Fruit fly (Drosophila melanogaster) whole organism, embryonic: Measurements from ENCODE around the gene CG17239.

Experiments used
- BtbVII ChIP-seq: fragments of 200-800 bp; sonication (Bioruptor generic); optimal IDR thresholded peaks from 3 replicates; lab custom pipeline; 2017; ENCODE audit warnings: missing biosample characterization, mild to moderate bottlenecking, missing genetic modification characterization
- CG14014 ChIP-seq: fragments of 200-800 bp; sonication (Bioruptor generic); IDR thresholded peaks from 2 replicates; pipeline ENCODE4 v1.3.6; 2022; ENCODE audit warnings: missing biosample characterization, missing genetic modification characterization
- CG15696 ChIP-seq: fragments of 200-800 bp; sonication (Bioruptor generic); optimal IDR thresholded peaks from 2 replicates; lab custom pipeline; 2019; ENCODE audit warnings: missing biosample characterization, mild to moderate bottlenecking, missing genetic modification characterization, moderate library complexity
- CG17359 ChIP-seq: fragments of 200-800 bp; sonication (Bioruptor generic); optimal IDR thresholded peaks from 3 replicates; lab custom pipeline; 2018; ENCODE audit warnings: missing biosample characterization, mild to moderate bottlenecking, missing genetic modification characterization, moderate library complexity
- CG17361 ChIP-seq: fragments of 200-800 bp; sonication (Bioruptor generic); IDR thresholded peaks from 3 replicates; pipeline ENCODE4 v1.3.6; 2022; ENCODE audit warnings: missing biosample characterization, missing genetic modification characterization
- CG17802 ChIP-seq: fragments of 200-800 bp; sonication (Bioruptor generic); optimal IDR thresholded peaks from 2 replicates; lab custom pipeline; 2018; ENCODE audit warnings: missing biosample characterization, mild to moderate bottlenecking, missing genetic modification characterization, moderate library complexity
- CG2116 ChIP-seq: fragments of 200-800 bp; sonication (Bioruptor generic); optimal IDR thresholded peaks from 3 replicates; lab custom pipeline; 2018; ENCODE audit warnings: missing biosample characterization, mild to moderate bottlenecking, missing genetic modification characterization
- CG2129 ChIP-seq: fragments of 200-800 bp; sonication (Bioruptor generic); IDR thresholded peaks from 2 replicates; pipeline ENCODE4 v1.3.6; 2022; ENCODE audit warnings: missing biosample characterization, missing genetic modification characterization; ENCODE audit not compliant: partially characterized antibody
- CG2199 ChIP-seq: fragments of 200-800 bp; sonication (Bioruptor generic); IDR thresholded peaks from 3 replicates; pipeline ENCODE4 v1.3.6; 2022; ENCODE audit warnings: missing biosample characterization, missing genetic modification characterization
- CG5953 ChIP-seq: fragments of 200-800 bp; sonication (Bioruptor generic); IDR thresholded peaks from 2 replicates; pipeline ENCODE4 v1.3.6; 2022; ENCODE audit warnings: missing biosample characterization, missing genetic modification characterization
- CG6272 ChIP-seq: fragments of 200-800 bp; sonication (Bioruptor generic); IDR thresholded peaks from 2 replicates; pipeline ENCODE4 v1.3.6; 2022; ENCODE audit warnings: missing biosample characterization, missing genetic modification characterization
- CG7372 ChIP-seq: fragments of 200-800 bp; sonication (Bioruptor generic); IDR thresholded peaks from 2 replicates; pipeline ENCODE4 v1.3.6; 2022; ENCODE audit warnings: missing biosample characterization, missing genetic modification characterization
- CG7556 ChIP-seq: fragments of 200-800 bp; sonication (Bioruptor generic); optimal IDR thresholded peaks from 2 replicates; lab custom pipeline; 2017; ENCODE audit warnings: missing biosample characterization, mild to moderate bottlenecking, missing genetic modification characterization
- CG7786 ChIP-seq: fragments of 200-800 bp; sonication (Bioruptor generic); optimal IDR thresholded peaks from 2 replicates; lab custom pipeline; 2016; ENCODE audit warnings: missing biosample characterization, missing genetic modification characterization
- CG8388 ChIP-seq: fragments of 200-800 bp; sonication (Bioruptor generic); optimal IDR thresholded peaks from 2 replicates; lab custom pipeline; 2019; ENCODE audit warnings: missing biosample characterization, mild to moderate bottlenecking, missing genetic modification characterization, moderate library complexity
- CkIIα-i1 ChIP-seq: fragments of 200-800 bp; sonication (Bioruptor generic); IDR thresholded peaks from 2 replicates; pipeline ENCODE4 v1.3.6; 2022; ENCODE audit warnings: missing biosample characterization, missing genetic modification characterization
- Doc2 ChIP-seq: fragments of 200-800 bp; sonication (Bioruptor generic); IDR thresholded peaks from 2 replicates; pipeline ENCODE4 v1.3.6; 2022; ENCODE audit warnings: missing biosample characterization, missing genetic modification characterization
- Gsc ChIP-seq: fragments of 200-800 bp; sonication (Bioruptor generic); IDR thresholded peaks from 2 replicates; pipeline ENCODE4 v1.3.6; 2022; ENCODE audit warnings: missing biosample characterization, missing genetic modification characterization
- Hey ChIP-seq: fragments of 200-800 bp; sonication (Bioruptor generic); optimal IDR thresholded peaks from 3 replicates; lab custom pipeline; 2018; ENCODE audit warnings: missing biosample characterization, mild to moderate bottlenecking, missing genetic modification characterization
- Hmr ChIP-seq: fragments of 200-800 bp; sonication (Bioruptor generic); optimal IDR thresholded peaks from 3 replicates; lab custom pipeline; 2017; ENCODE audit warnings: mild to moderate bottlenecking, missing biosample characterization, missing genetic modification reagents, missing genetic modification characterization
- Hsf ChIP-seq: fragments of 200-800 bp; sonication (Bioruptor generic); optimal IDR thresholded peaks from 3 replicates; lab custom pipeline; 2016; ENCODE audit warnings: missing biosample characterization, missing genetic modification characterization
- Jarid2 ChIP-seq: fragments of 200-800 bp; sonication (Bioruptor generic); optimal IDR thresholded peaks from 3 replicates; lab custom pipeline; 2017; ENCODE audit warnings: mild to moderate bottlenecking, missing biosample characterization, missing genetic modification reagents, missing genetic modification characterization
- NFAT ChIP-seq: fragments of 200-800 bp; sonication (Bioruptor generic); IDR thresholded peaks from 2 replicates; pipeline ENCODE4 v1.3.6; 2022; ENCODE audit warnings: missing biosample characterization, missing genetic modification characterization
- Opbp ChIP-seq: fragments of 200-800 bp; sonication (Bioruptor generic); IDR thresholded peaks from 3 replicates; pipeline ENCODE4 v1.3.6; 2022; ENCODE audit warnings: missing biosample characterization, missing genetic modification characterization; ENCODE audit not compliant: partially characterized antibody
- Optix ChIP-seq: fragments of 200-800 bp; sonication (Bioruptor generic); IDR thresholded peaks from 3 replicates; pipeline ENCODE4 v1.3.6; 2022; ENCODE audit warnings: missing biosample characterization, missing genetic modification characterization
- Ravus ChIP-seq: fragments of 200-800 bp; sonication (Bioruptor generic); IDR thresholded peaks from 2 replicates; pipeline ENCODE4 v1.3.6; 2022; ENCODE audit warnings: missing biosample characterization, missing genetic modification characterization
- Scr ChIP-seq: fragments of 200-800 bp; sonication (Bioruptor generic); IDR thresholded peaks from 2 replicates; pipeline ENCODE4 v1.3.6; 2022; ENCODE audit warnings: missing biosample characterization, missing genetic modification characterization; ENCODE audit not compliant: partially characterized antibody
- Usf ChIP-seq: fragments of 200-800 bp; sonication (Bioruptor generic); optimal IDR thresholded peaks from 2 replicates; lab custom pipeline; 2017; ENCODE audit warnings: missing genotype, missing biosample characterization, missing genetic modification characterization
- ase ChIP-seq: fragments of 200-800 bp; sonication (Bioruptor generic); IDR thresholded peaks from 3 replicates; pipeline ENCODE4 v1.3.6; 2022; ENCODE audit warnings: missing biosample characterization, missing genetic modification characterization
- bigmax ChIP-seq: fragments of 200-800 bp; sonication (Bioruptor generic); optimal IDR thresholded peaks from 2 replicates; lab custom pipeline; 2018; ENCODE audit warnings: missing biosample characterization, mild to moderate bottlenecking, missing genetic modification characterization
- cad ChIP-seq: fragments of >200 bp; optimal IDR thresholded peaks from 2 replicates; lab custom pipeline; 2017; ENCODE audit warnings: missing biosample characterization, missing genetic modification characterization
- crp ChIP-seq, 2 experiments: fragments of 200-800 bp; sonication (Bioruptor generic); optimal IDR thresholded peaks; 2 replicates in 1 of 2; 3 replicates in 1 of 2; lab custom pipeline; 2017; ENCODE audit warnings: missing biosample characterization in 2 of 2, missing genetic modification characterization in 2 of 2, mild to moderate bottlenecking in 1 of 2, moderate library complexity in 1 of 2
- dimm ChIP-seq: fragments of 200-800 bp; sonication (Bioruptor generic); IDR thresholded peaks from 2 replicates; pipeline ENCODE4 v1.3.6; 2022; ENCODE audit warnings: missing biosample characterization, missing genetic modification characterization
- emc ChIP-seq: fragments of 200-800 bp; sonication (Bioruptor generic); optimal IDR thresholded peaks from 2 replicates; lab custom pipeline; 2016; ENCODE audit warnings: missing biosample characterization, missing genetic modification characterization
- esg ChIP-seq: fragments of 200-800 bp; sonication (Bioruptor generic); conservative IDR thresholded peaks from 2 replicates; pipeline ENCODE4 v1.3.6; 2022; ENCODE audit warnings: missing biosample characterization, missing genetic modification characterization
- eve ChIP-seq, 2 experiments: fragments of >200 bp; optimal IDR thresholded peaks; 2 replicates each; lab custom pipeline; 2017; ENCODE audit warnings: missing biosample characterization in 2 of 2, missing genetic modification characterization in 2 of 2
- ewg ChIP-seq: fragments of 200-800 bp; sonication (Bioruptor generic); optimal IDR thresholded peaks from 3 replicates; lab custom pipeline; 2017; ENCODE audit warnings: mild to moderate bottlenecking, missing biosample characterization, missing genetic modification reagents, missing genetic modification characterization
- hkb ChIP-seq, 2 experiments: fragments of 200-800 bp in 1 of 2; fragments of >200 bp in 1 of 2; sonication (Bioruptor generic) in 1 of 2; IDR thresholded peaks in 1 of 2; optimal IDR thresholded peaks in 1 of 2; 2 replicates each; pipeline versions ENCODE4 v1.3.6 to Lab custom; 2017 to 2022; ENCODE audit warnings: missing biosample characterization in 1 of 2, missing genetic modification characterization in 1 of 2
- lilli ChIP-seq: fragments of 200-800 bp; sonication (Bioruptor generic); optimal IDR thresholded peaks from 3 replicates; lab custom pipeline; 2016; ENCODE audit warnings: missing biosample characterization, missing genetic modification characterization
- onecut ChIP-seq: fragments of 200-800 bp; sonication (Bioruptor generic); IDR thresholded peaks from 2 replicates; pipeline ENCODE4 v1.3.6; 2022; ENCODE audit warnings: missing biosample characterization, missing genetic modification characterization
- pb ChIP-seq: fragments of 200-800 bp; sonication (Bioruptor generic); optimal IDR thresholded peaks from 3 replicates; lab custom pipeline; 2016; ENCODE audit warnings: missing biosample characterization, missing genetic modification characterization
- psq ChIP-seq: fragments of 200-800 bp; sonication (Bioruptor generic); optimal IDR thresholded peaks from 2 replicates; lab custom pipeline; 2017; ENCODE audit warnings: missing biosample characterization, missing genetic modification characterization
- pum ChIP-seq: fragments of 200-800 bp; sonication (Bioruptor generic); optimal IDR thresholded peaks from 2 replicates; lab custom pipeline; 2016; ENCODE audit warnings: missing biosample characterization, missing genetic modification characterization
- ro ChIP-seq: fragments of 200-800 bp; sonication (Bioruptor generic); IDR thresholded peaks from 2 replicates; pipeline ENCODE4 v1.3.6; 2022; ENCODE audit warnings: missing biosample characterization, missing genetic modification characterization
- scrt ChIP-seq: fragments of 200-800 bp; sonication (Bioruptor generic); optimal IDR thresholded peaks from 2 replicates; lab custom pipeline; 2018; ENCODE audit warnings: missing biosample characterization, mild to moderate bottlenecking, missing genetic modification characterization, moderate library complexity
- sima ChIP-seq: fragments of 200-800 bp; sonication (Bioruptor generic); optimal IDR thresholded peaks from 2 replicates; lab custom pipeline; 2016; ENCODE audit warnings: missing biosample characterization, missing genetic modification characterization
- tap ChIP-seq: fragments of 200-800 bp; optimal IDR thresholded peaks from 3 replicates; lab custom pipeline; 2019; ENCODE audit warnings: missing biosample characterization, mild to moderate bottlenecking, missing genetic modification characterization, moderate library complexity
- tin ChIP-seq: fragments of 200-800 bp; sonication (Bioruptor generic); optimal IDR thresholded peaks from 3 replicates; lab custom pipeline; 2016; ENCODE audit warnings: missing biosample characterization, missing genetic modification characterization
- trh ChIP-seq: fragments of 200-800 bp; sonication (Bioruptor generic); optimal IDR thresholded peaks from 2 replicates; lab custom pipeline; 2016; ENCODE audit warnings: missing biosample characterization, missing genetic modification characterization
- tup ChIP-seq: fragments of 200-800 bp; sonication (Bioruptor generic); optimal IDR thresholded peaks from 2 replicates; lab custom pipeline; 2016; ENCODE audit warnings: missing biosample characterization, mild to moderate bottlenecking, missing genetic modification characterization, moderate library complexity
- vnd ChIP-seq: fragments of 200-800 bp; sonication (Bioruptor generic); IDR thresholded peaks from 3 replicates; pipeline ENCODE4 v1.3.6; 2022; ENCODE audit warnings: missing biosample characterization, missing genetic modification characterization; ENCODE audit not compliant: partially characterized antibody

Gene CG17239

DNA sequence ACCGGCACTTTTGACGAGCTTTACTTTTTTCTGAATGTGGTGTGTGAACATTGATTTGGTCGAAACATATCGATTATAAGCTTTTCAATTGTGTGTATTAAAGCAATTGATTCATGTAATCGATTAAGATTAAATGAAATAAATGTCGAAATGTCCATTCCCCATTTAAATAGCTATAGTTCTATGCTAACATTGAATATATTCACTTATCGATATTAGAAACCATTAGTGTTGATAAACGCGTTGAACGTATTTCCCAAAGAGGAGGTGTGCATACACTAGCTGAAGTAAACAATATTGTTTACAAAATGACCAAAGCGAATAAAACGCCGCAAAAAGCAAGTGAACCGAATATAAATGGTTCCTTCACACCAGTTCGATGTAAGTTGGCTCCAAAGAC, 38.1 kb downstream of the CG17239 start, which contains the start of the genes Uch and CG34174 (continued):
- TF ChIP-seq bigmax, result no peak
- no peak for TF ChIP-seq Gsc (GFP tag; lab: Robert Waterston, UW)
- TF ChIP-seq Usf (GFP tag; lab: Kevin White, UChicago), result no peak
- TF ChIP-seq trh, result no peak
- TF ChIP-seq tup (GFP tag; lab: Kevin White, UChicago), result no peak
- no peak for TF ChIP-seq ase (GFP tag; lab: Robert Waterston, UW)
- TF ChIP-seq eve (GFP tag; optimal IDR thresholded peaks at IDR 0.05; lab: Kevin White, UChicago), result no peak
- TF ChIP-seq Opbp (GFP tag; lab: Robert Waterston, UW), result 0 out of 3 replicates have a peak, but pooled peaks have one; percentile 17
- no peak for TF ChIP-seq sima
- TF ChIP-seq CG7372 (GFP tag; lab: Robert Waterston, UW), result no peak
- no peak for TF ChIP-seq CkIIα-i1 (GFP tag; lab: Robert Waterston, UW)
- no peak for TF ChIP-seq Optix (GFP tag; lab: Robert Waterston, UW)
- TF ChIP-seq CG17359 (tag; lab: Kevin White, UChicago), result no peak
- peak; percentile 1 for TF ChIP-seq CG15696
- no peak for TF ChIP-seq CG5953 (GFP tag; lab: Robert Waterston, UW)
- no peak for TF ChIP-seq dimm (GFP tag; lab: Robert Waterston, UW)
- TF ChIP-seq Scr (GFP tag; lab: Robert Waterston, UW), result peak; percentile 78
- TF ChIP-seq cad (GFP tag; lab: Kevin White, UChicago), result no peak
- no peak for TF ChIP-seq CG7786 (GFP tag; lab: Kevin White, UChicago)
- TF ChIP-seq CG6272, result no peak
- peak; percentile 1 for TF ChIP-seq Hsf (GFP tag; lab: Kevin White, UChicago)
- no peak for TF ChIP-seq Jarid2 (GFP tag; lab: Kevin White, UChicago)
- no peak for TF ChIP-seq psq (GFP tag; lab: Kevin White, UChicago)
- TF ChIP-seq vnd (GFP tag; lab: Robert Waterston, UW), result peak; percentile 64
- no peak for TF ChIP-seq onecut (GFP tag; lab: Robert Waterston, UW)
- peak; percentile 64 for TF ChIP-seq CG2116 (GFP tag; lab: Kevin White, UChicago)
- peak; percentile 46; the same call in 1 of the 3 replicates for TF ChIP-seq CG17361
- no peak for TF ChIP-seq lilli (GFP tag; lab: Kevin White, UChicago)
- TF ChIP-seq CG2129 (GFP tag; lab: Robert Waterston, UW), result no peak; the same call in 1 of the 2 replicates
- TF ChIP-seq esg (GFP tag; lab: Robert Waterston, UW), result no peak
- TF ChIP-seq hkb (optimal IDR thresholded peaks at IDR 0.05; lab: Kevin White, UChicago), result peak; percentile 74
- no peak for TF ChIP-seq hkb (GFP tag; IDR thresholded peaks at IDR 0.05; lab: Robert Waterston, UW)
- no peak for TF ChIP-seq NFAT (GFP tag; lab: Robert Waterston, UW)
- TF ChIP-seq CG2199, result no peak
- no peak for TF ChIP-seq emc
- TF ChIP-seq Doc2 (GFP tag; lab: Robert Waterston, UW), result no peak
- TF ChIP-seq CG14014 (GFP tag; lab: Robert Waterston, UW), result no peak
- TF ChIP-seq Hey (tag; lab: Kevin White, UChicago), result no peak
- peak; percentile 12 for TF ChIP-seq scrt (GFP tag; lab: Kevin White, UChicago)
- TF ChIP-seq BtbVII, result peak; percentile 15
- peak; percentile 7 for TF ChIP-seq tin (GFP tag; lab: Kevin White, UChicago)
- no peak for TF ChIP-seq CG17802
- TF ChIP-seq tap (tag; lab: Kevin White, UChicago), result no peak
- no peak for TF ChIP-seq CG8388 (GFP tag; lab: Kevin White, UChicago)
- TF ChIP-seq crp (GFP tag; optimal IDR thresholded peaks at IDR 0.05; lab: Kevin White, UChicago), result peak in 1 of 2 experiments; percentile 39
- no peak for TF ChIP-seq Ravus (GFP tag; lab: Robert Waterston, UW)
- TF ChIP-seq pb (GFP tag; lab: Kevin White, UChicago), result no peak
- no peak for TF ChIP-seq ro
- TF ChIP-seq ewg, result peak; percentile 25
- no peak for TF ChIP-seq pum (GFP tag; lab: Kevin White, UChicago)
- no peak for TF ChIP-seq Hmr (GFP tag; lab: Kevin White, UChicago)
- TF ChIP-seq CG7556 (GFP tag; lab: Kevin White, UChicago), result no peak
